Fruit fly (Drosophila melanogaster): ENCODE results near the gene CG9109.

The CG9109 gene

dm6 chr2L:6013071-6013417 is 21.2 kb downstream of the CG9109 start:
- TF ChIP-seq CG15710 (tag; optimal IDR thresholded peaks at IDR 0.05) (no peak), EcR (GFP tag; optimal IDR thresholded peaks at IDR 0.05) (no peak), fd96Ca (GFP tag; IDR thresholded peaks at IDR 0.05) (no peak), D1 (tag; optimal IDR thresholded peaks at IDR 0.05) (no peak), CG8301 (tag; optimal IDR thresholded peaks at IDR 0.05) (no peak), CG10348 (GFP tag; IDR thresholded peaks at IDR 0.05) (no peak), CG34367 (tag; optimal IDR thresholded peaks at IDR 0.05) (no peak), Pif1A (GFP tag; optimal IDR thresholded peaks at IDR 0.05) (no peak), gl (tag; optimal IDR thresholded peaks at IDR 0.05) (no peak), Snoo (tag; optimal IDR thresholded peaks at IDR 0.05) (no peak), Pif1B (GFP tag; optimal IDR thresholded peaks at IDR 0.05) (no peak), CG4496 (GFP tag; IDR thresholded peaks at IDR 0.05) (no peak), CG17806 (tag; optimal IDR thresholded peaks at IDR 0.05) (no peak), CG8159 (tag; optimal IDR thresholded peaks at IDR 0.05) (no peak), CG9948 (tag; optimal IDR thresholded peaks at IDR 0.05) (no peak), CG12605 (GFP tag; IDR thresholded peaks at IDR 0.05) (no peak), CG14655 (GFP tag; optimal IDR thresholded peaks at IDR 0.05) (no peak), CG32121 (GFP tag; IDR thresholded peaks at IDR 0.05) (no peak)

- TF ChIP-seq fd96Ca (GFP tag; IDR thresholded peaks at IDR 0.05) (no peak), CG17806 (tag; optimal IDR thresholded peaks at IDR 0.05) (no peak), Pif1A (GFP tag; optimal IDR thresholded peaks at IDR 0.05) (no peak), CG8301 (tag; optimal IDR thresholded peaks at IDR 0.05) (no peak), CG32121 (GFP tag; IDR thresholded peaks at IDR 0.05) (no peak), EcR (GFP tag; optimal IDR thresholded peaks at IDR 0.05) (no peak), CG8159 (tag; optimal IDR thresholded peaks at IDR 0.05) (no peak), Pif1B (GFP tag; optimal IDR thresholded peaks at IDR 0.05) (no peak), CG15710 (tag; optimal IDR thresholded peaks at IDR 0.05) (no peak), CG14655 (GFP tag; optimal IDR thresholded peaks at IDR 0.05) (no peak), rn (GFP tag; IDR thresholded peaks at IDR 0.05) (no peak), D1 (tag; optimal IDR thresholded peaks at IDR 0.05) (no peak), Ets98B (GFP tag; IDR thresholded peaks at IDR 0.05) (no peak), CG12605 (GFP tag; IDR thresholded peaks at IDR 0.05) (no peak), Snoo (tag; optimal IDR thresholded peaks at IDR 0.05) (no peak), CG13204 (GFP tag; optimal IDR thresholded peaks at IDR 0.05) (no peak), gl (tag; optimal IDR thresholded peaks at IDR 0.05) (no peak), CG9948 (tag; optimal IDR thresholded peaks at IDR 0.05) (no peak), CG4496 (GFP tag; IDR thresholded peaks at IDR 0.05) (no peak), CG10348 (GFP tag; IDR thresholded peaks at IDR 0.05) (no peak)
Measured at dm6 chr2L:6012303-6013070, 21.7 kb downstream of the CG9109 start, which contains the start of gene CG9098. Gene CG9098 (minus strand): TSS chr2L:6012338.

dm6 chr2L:6006508-6007232 is 27.6 kb downstream of the CG9109 start, which contains the start of gene Gal:
Gene Gal (minus strand): TSS chr2L:6006827.
- TF ChIP-seq CG8159 (tag; optimal IDR thresholded peaks at IDR 0.05) (peak; percentile 64), Ets98B (GFP tag; IDR thresholded peaks at IDR 0.05) (peak; percentile 9; the same call in 1 of the 2 replicates), fd96Ca (GFP tag; IDR thresholded peaks at IDR 0.05) (0 out of 3 replicates have a peak, but pooled peaks have one; percentile 31), CG13204 (GFP tag; optimal IDR thresholded peaks at IDR 0.05) (no peak)

- TF ChIP-seq CG14655 (GFP tag; optimal IDR thresholded peaks at IDR 0.05) (no peak), CG13204 (GFP tag; optimal IDR thresholded peaks at IDR 0.05) (no peak), CG17806 (tag; optimal IDR thresholded peaks at IDR 0.05) (no peak), Pif1B (GFP tag; optimal IDR thresholded peaks at IDR 0.05) (no peak), CG10348 (GFP tag; IDR thresholded peaks at IDR 0.05) (no peak), CG34367 (tag; optimal IDR thresholded peaks at IDR 0.05) (no peak), CG4496 (GFP tag; IDR thresholded peaks at IDR 0.05) (no peak), rn (GFP tag; IDR thresholded peaks at IDR 0.05) (no peak), CG8159 (tag; optimal IDR thresholded peaks at IDR 0.05) (no peak), D1 (tag; optimal IDR thresholded peaks at IDR 0.05) (no peak), CG15710 (tag; optimal IDR thresholded peaks at IDR 0.05) (no peak), Pif1A (GFP tag; optimal IDR thresholded peaks at IDR 0.05) (no peak), CG8301 (tag; optimal IDR thresholded peaks at IDR 0.05) (no peak), Snoo (tag; optimal IDR thresholded peaks at IDR 0.05) (no peak), CG32121 (GFP tag; IDR thresholded peaks at IDR 0.05) (no peak), CG9948 (tag; optimal IDR thresholded peaks at IDR 0.05) (no peak), gl (tag; optimal IDR thresholded peaks at IDR 0.05) (no peak)
Measured at dm6 chr2L:6000065-6000464, 34.2 kb downstream of the CG9109 start, which contains the start of gene Tsp26A. Gene Tsp26A (plus strand): TSS chr2L:6000228.

DNA sequence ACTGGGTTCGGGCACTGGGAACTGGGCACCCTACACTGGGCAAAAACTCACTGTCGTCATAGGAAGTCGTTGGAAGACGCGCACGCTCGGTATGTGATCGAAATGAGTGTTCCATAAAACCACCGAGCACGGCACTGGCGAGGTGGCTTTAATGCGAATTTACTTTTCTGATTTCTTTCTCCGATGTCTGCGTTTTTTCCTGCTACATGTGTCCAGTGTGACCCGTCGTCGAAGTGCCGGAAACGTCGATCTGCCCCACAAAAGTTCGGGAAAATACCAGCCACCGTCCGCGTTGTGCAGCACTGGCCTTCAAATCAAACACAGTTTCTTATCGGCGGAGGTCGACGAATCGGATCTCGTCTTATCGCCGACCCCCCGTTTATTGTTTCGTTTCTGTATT is 35.0 kb downstream of the CG9109 start, which contains the start of gene Kdm5:
TSS of gene Kdm5 (minus strand) at position 255 of the 400 bp plus-strand sequence.
- TF ChIP-seq gl (tag; optimal IDR thresholded peaks at IDR 0.05) (no peak), CG12605 (GFP tag; IDR thresholded peaks at IDR 0.05) (no peak), Ets98B (GFP tag; IDR thresholded peaks at IDR 0.05) (peak; percentile 46), CG14655 (GFP tag; optimal IDR thresholded peaks at IDR 0.05) (no peak), CG17806 (tag; optimal IDR thresholded peaks at IDR 0.05) (peak; percentile 9), CG10348 (GFP tag; IDR thresholded peaks at IDR 0.05) (no peak), CG13204 (GFP tag; optimal IDR thresholded peaks at IDR 0.05) (no peak), D1 (tag; optimal IDR thresholded peaks at IDR 0.05) (no peak), Snoo (tag; optimal IDR thresholded peaks at IDR 0.05) (peak; percentile 41), EcR (GFP tag; optimal IDR thresholded peaks at IDR 0.05) (peak; percentile 24), CG15710 (tag; optimal IDR thresholded peaks at IDR 0.05) (no peak), Pif1B (GFP tag; optimal IDR thresholded peaks at IDR 0.05) (no peak), CG9948 (tag; optimal IDR thresholded peaks at IDR 0.05) (no peak), CG4496 (GFP tag; IDR thresholded peaks at IDR 0.05) (peak; percentile 51; the same call in 1 of the 3 replicates), Pif1A (GFP tag; optimal IDR thresholded peaks at IDR 0.05) (no peak), CG8159 (tag; optimal IDR thresholded peaks at IDR 0.05) (peak; percentile 2), CG8301 (tag; optimal IDR thresholded peaks at IDR 0.05) (no peak), fd96Ca (GFP tag; IDR thresholded peaks at IDR 0.05) (0 out of 3 replicates have a peak, but pooled peaks have one; percentile 10), rn (GFP tag; IDR thresholded peaks at IDR 0.05) (no peak), CG32121 (GFP tag; IDR thresholded peaks at IDR 0.05) (peak; percentile 34; the same call in 1 of the 2 replicates), CG34367 (tag; optimal IDR thresholded peaks at IDR 0.05) (no peak)
